Worm (Caenorhabditis elegans) whole organism, late embryonic: ENCODE data around the gene irld-67.

Source experiments
- C08G9.2 ChIP-seq: sonication (generic microtip); optimal IDR thresholded peaks from 2 replicates; lab custom pipeline; 2016; ENCODE audit warnings: mild to moderate bottlenecking, missing genetic modification characterization, moderate library complexity, missing compliant biosample characterization
- C38D4.7 ChIP-seq: fragments of 200-800 bp; sonication (Bioruptor generic); optimal IDR thresholded peaks from 2 replicates; lab custom pipeline; 2018; ENCODE audit warnings: mild to moderate bottlenecking, missing genetic modification characterization, moderate library complexity, missing compliant biosample characterization
- F13H6.1 ChIP-seq: sonication (generic microtip); optimal IDR thresholded peaks from 2 replicates; lab custom pipeline; 2016; ENCODE audit warnings: missing genetic modification characterization, missing compliant biosample characterization
- K02D7.2 ChIP-seq: sonication (generic microtip); optimal IDR thresholded peaks from 2 replicates; lab custom pipeline; 2017; ENCODE audit warnings: mild to moderate bottlenecking, missing genetic modification characterization, missing compliant biosample characterization
- K09A11.1 ChIP-seq: sonication (generic microtip); optimal IDR thresholded peaks from 2 replicates; lab custom pipeline; 2017; ENCODE audit warnings: antibody characterized with exemption, mild to moderate bottlenecking, missing genetic modification characterization, missing compliant biosample characterization; ENCODE audit not compliant: insufficient read depth
- T23F11.4 ChIP-seq: fragments of 200-800 bp; sonication (Bioruptor generic); optimal IDR thresholded peaks from 2 replicates; lab custom pipeline; 2018; ENCODE audit warnings: mild to moderate bottlenecking, missing genetic modification characterization, missing compliant biosample characterization
- ama-1 ChIP-seq: fragments of 150-350 bp; optimal IDR thresholded peaks from 2 replicates; lab custom pipeline; 2014
- ceh-19 ChIP-seq: fragments of 200-800 bp; sonication (Bioruptor generic); optimal IDR thresholded peaks from 2 replicates; lab custom pipeline; 2018; ENCODE audit warnings: mild to moderate bottlenecking, missing genetic modification characterization, missing compliant biosample characterization
- ceh-2 ChIP-seq: sonication (generic microtip); optimal IDR thresholded peaks from 2 replicates; lab custom pipeline; 2016; ENCODE audit warnings: missing genotype, missing genetic modification characterization, missing compliant biosample characterization
- ceh-22 ChIP-seq: sonication (generic microtip); optimal IDR thresholded peaks from 2 replicates; lab custom pipeline; 2017; ENCODE audit warnings: missing biosample characterization, missing genetic modification characterization
- ceh-24 ChIP-seq: sonication (generic microtip); optimal IDR thresholded peaks from 2 replicates; lab custom pipeline; 2016; ENCODE audit warnings: mild to moderate bottlenecking, missing genetic modification characterization, missing compliant biosample characterization
- ceh-31 ChIP-seq: sonication (generic microtip); optimal IDR thresholded peaks from 2 replicates; lab custom pipeline; 2016; ENCODE audit warnings: missing genetic modification characterization, missing compliant biosample characterization
- ceh-34 ChIP-seq: sonication (generic microtip); optimal IDR thresholded peaks from 2 replicates; lab custom pipeline; 2016; ENCODE audit warnings: mild to moderate bottlenecking, missing genetic modification characterization, missing compliant biosample characterization
- ceh-45 ChIP-seq: fragments of 200-800 bp; sonication (Bioruptor generic); IDR thresholded peaks from 2 replicates; pipeline ENCODE4 v1.3.6; 2022; ENCODE audit warnings: missing genetic modification reagents, missing genetic modification characterization, missing compliant biosample characterization
- ceh-48 ChIP-seq: sonication (generic microtip); optimal IDR thresholded peaks from 2 replicates; lab custom pipeline; 2016; ENCODE audit warnings: missing genetic modification characterization, inconsistent platforms, missing compliant biosample characterization
- ceh-6 ChIP-seq: fragments of 200-800 bp; sonication (Bioruptor generic); optimal IDR thresholded peaks from 2 replicates; lab custom pipeline; 2018; ENCODE audit warnings: mild to moderate bottlenecking, missing genetic modification characterization, missing compliant biosample characterization
- dve-1 ChIP-seq: sonication (generic microtip); optimal IDR thresholded peaks from 2 replicates; lab custom pipeline; 2017; ENCODE audit warnings: antibody characterized with exemption, mild to moderate bottlenecking, missing genetic modification characterization, missing compliant biosample characterization
- elt-2 ChIP-seq: sonication (generic microtip); optimal IDR thresholded peaks from 2 replicates; lab custom pipeline; 2016; ENCODE audit warnings: missing genetic modification reagents, missing genetic modification characterization, missing compliant biosample characterization
- ets-4 ChIP-seq: sonication (generic microtip); optimal IDR thresholded peaks from 2 replicates; lab custom pipeline; 2016; ENCODE audit warnings: missing genetic modification characterization, missing compliant biosample characterization
- eyg-1 ChIP-seq: sonication (generic microtip); optimal IDR thresholded peaks from 2 replicates; lab custom pipeline; 2016; ENCODE audit warnings: missing genotype, missing genetic modification characterization, missing compliant biosample characterization
- fkh-6 ChIP-seq: sonication (generic microtip); optimal IDR thresholded peaks from 2 replicates; lab custom pipeline; 2016; ENCODE audit warnings: missing genetic modification characterization, missing compliant biosample characterization
- gmeb-2 ChIP-seq: sonication (generic microtip); optimal IDR thresholded peaks from 2 replicates; lab custom pipeline; 2016; ENCODE audit warnings: missing genetic modification characterization, inconsistent platforms, missing compliant biosample characterization
- hlh-13 ChIP-seq: fragments of 200-800 bp; sonication (Bioruptor generic); optimal IDR thresholded peaks from 2 replicates; lab custom pipeline; 2018; ENCODE audit warnings: mild to moderate bottlenecking, missing genetic modification characterization, missing compliant biosample characterization
- hlh-15 ChIP-seq: sonication (generic microtip); optimal IDR thresholded peaks from 2 replicates; lab custom pipeline; 2016; ENCODE audit warnings: missing genetic modification characterization, missing compliant biosample characterization
- hlh-30 ChIP-seq: sonication (generic microtip); optimal IDR thresholded peaks from 2 replicates; lab custom pipeline; 2017; ENCODE audit warnings: antibody characterized with exemption, missing genetic modification characterization, missing compliant biosample characterization; ENCODE audit not compliant: insufficient read depth
- hlh-8 ChIP-seq: sonication (generic microtip); optimal IDR thresholded peaks from 2 replicates; lab custom pipeline; 2016; ENCODE audit warnings: missing genotype, missing genetic modification characterization, missing compliant biosample characterization
- lin-11 ChIP-seq: fragments of 200-800 bp; sonication (Bioruptor generic); optimal IDR thresholded peaks from 2 replicates; lab custom pipeline; 2018; ENCODE audit warnings: mild to moderate bottlenecking, missing genetic modification characterization, missing compliant biosample characterization
- madf-2 ChIP-seq: sonication (generic microtip); optimal IDR thresholded peaks from 2 replicates; lab custom pipeline; 2017; ENCODE audit warnings: missing genetic modification characterization, missing compliant biosample characterization
- mec-3 ChIP-seq: sonication (generic microtip); optimal IDR thresholded peaks from 2 replicates; lab custom pipeline; 2016; ENCODE audit warnings: borderline replicate concordance, missing genetic modification characterization, missing compliant biosample characterization
- nhr-232 ChIP-seq: sonication (generic microtip); optimal IDR thresholded peaks from 2 replicates; lab custom pipeline; 2016; ENCODE audit warnings: missing genetic modification characterization, missing compliant biosample characterization
- npax-4 ChIP-seq: sonication (generic microtip); optimal IDR thresholded peaks from 2 replicates; lab custom pipeline; 2016; ENCODE audit warnings: missing genetic modification characterization, missing compliant biosample characterization
- pag-3 ChIP-seq: sonication (generic microtip); optimal IDR thresholded peaks from 2 replicates; lab custom pipeline; 2016; ENCODE audit warnings: missing compliant biosample characterization, missing genetic modification characterization, borderline replicate concordance
- pat-9 ChIP-seq: fragments of 200-800 bp; sonication (Bioruptor generic); optimal IDR thresholded peaks from 2 replicates; lab custom pipeline; 2018; ENCODE audit warnings: mild to moderate bottlenecking, missing genetic modification characterization, moderate library complexity, missing compliant biosample characterization
- pax-1 ChIP-seq: fragments of 150-350 bp; optimal IDR thresholded peaks from 2 replicates; lab custom pipeline; 2014; ENCODE audit warnings: missing biosample characterization, missing genetic modification characterization
- pha-2 ChIP-seq: sonication (generic microtip); optimal IDR thresholded peaks from 2 replicates; lab custom pipeline; 2017; ENCODE audit warnings: mild to moderate bottlenecking, missing genetic modification characterization, missing compliant biosample characterization
- pha-4 ChIP-seq: fragments of 150-350 bp; optimal IDR thresholded peaks from 2 replicates; lab custom pipeline; 2018; ENCODE audit warnings: missing biosample characterization, missing genetic modification reagents, missing genetic modification characterization
- pqm-1 ChIP-seq: sonication (generic microtip); optimal IDR thresholded peaks from 2 replicates; lab custom pipeline; 2016; ENCODE audit warnings: missing genetic modification characterization, missing compliant biosample characterization
- pros-1 ChIP-seq: fragments of 150-350 bp; optimal IDR thresholded peaks from 2 replicates; lab custom pipeline; 2014; ENCODE audit warnings: missing biosample characterization, missing genetic modification reagents, missing genetic modification characterization
- ref-2 ChIP-seq: sonication (generic microtip); optimal IDR thresholded peaks from 2 replicates; lab custom pipeline; 2016; ENCODE audit warnings: missing genetic modification characterization, missing compliant biosample characterization
- sox-2 ChIP-seq: fragments of 200-800 bp; sonication (Bioruptor generic); IDR thresholded peaks from 2 replicates; pipeline ENCODE4 v1.3.6; 2022; ENCODE audit warnings: missing genetic modification reagents, missing genetic modification characterization, missing compliant biosample characterization
- sox-4 ChIP-seq: sonication (generic microtip); optimal IDR thresholded peaks from 2 replicates; lab custom pipeline; 2017; ENCODE audit warnings: mild to moderate bottlenecking, missing genetic modification characterization, inconsistent platforms, missing compliant biosample characterization
- syd-9 ChIP-seq: sonication (generic microtip); optimal IDR thresholded peaks from 2 replicates; lab custom pipeline; 2016; ENCODE audit warnings: mild to moderate bottlenecking, missing genetic modification characterization, moderate library complexity, missing compliant biosample characterization
- tbx-2 ChIP-seq: sonication (generic microtip); optimal IDR thresholded peaks from 2 replicates; lab custom pipeline; 2016; ENCODE audit warnings: missing genetic modification characterization, missing compliant biosample characterization
- unc-55 ChIP-seq: sonication (generic microtip); optimal IDR thresholded peaks from 2 replicates; lab custom pipeline; 2017; ENCODE audit warnings: missing biosample characterization, missing genetic modification reagents, missing genetic modification characterization
- unc-86 ChIP-seq: sonication (generic microtip); optimal IDR thresholded peaks from 2 replicates; lab custom pipeline; 2016; ENCODE audit warnings: missing genetic modification characterization, missing compliant biosample characterization
- zip-5 ChIP-seq: sonication (generic microtip); optimal IDR thresholded peaks from 2 replicates; lab custom pipeline; 2016; ENCODE audit warnings: missing genetic modification characterization, missing compliant biosample characterization
- ztf-16 ChIP-seq: sonication (generic microtip); optimal IDR thresholded peaks from 2 replicates; lab custom pipeline; 2017; ENCODE audit warnings: missing genetic modification characterization, missing compliant biosample characterization

Gene irld-67

DNA sequence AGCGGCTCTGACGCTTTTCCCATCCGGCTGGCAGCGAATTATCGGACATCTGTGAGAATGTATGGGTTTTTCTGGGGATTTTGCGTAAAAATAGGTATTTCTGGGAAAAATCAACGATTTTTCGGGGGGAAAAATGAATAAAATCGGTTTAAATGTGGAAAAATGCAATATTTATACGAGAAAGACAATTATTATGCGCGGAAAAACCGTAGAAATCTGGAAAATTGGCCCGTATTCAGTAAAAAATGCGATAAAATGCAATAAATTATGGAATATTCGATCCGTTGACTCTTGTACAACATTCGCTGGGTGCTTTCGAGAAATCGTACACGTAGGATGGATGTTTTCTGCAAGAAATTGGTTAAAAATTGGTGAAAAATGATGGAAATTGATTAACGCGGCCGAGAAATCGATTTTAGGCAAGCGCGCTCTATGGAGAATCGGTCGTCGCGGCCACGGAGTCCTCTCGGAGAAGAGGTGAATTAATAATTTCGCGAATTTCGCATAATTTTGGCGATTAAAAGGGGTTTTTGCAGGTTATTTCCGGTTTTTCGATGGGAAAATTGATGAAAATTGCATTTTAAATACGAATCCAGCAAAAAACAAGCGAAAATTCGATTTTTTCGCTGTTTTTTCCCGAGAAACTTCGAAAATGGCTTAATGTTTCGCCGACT is 45.2 kb downstream of the irld-67 start, which contains the start of gene pinn-1 (continued):
- no peak for TF ChIP-seq ceh-24
- no peak for TF ChIP-seq hlh-30 (tag; lab: Kevin White, UChicago)
- TF ChIP-seq unc-55, result peak; percentile 19
- peak; percentile 53 for TF ChIP-seq ztf-16
- peak; percentile 79 for TF ChIP-seq hlh-8 (tag; lab: Kevin White, UChicago)
- TF ChIP-seq lin-11 (tag; lab: Kevin White, UChicago), result no peak
- peak; percentile 99 for TF ChIP-seq ceh-31
- TF ChIP-seq tbx-2, result peak; percentile 86
- no peak for TF ChIP-seq pax-1 (tag; lab: Kevin White, UChicago)
- no peak for TF ChIP-seq sox-4
- no peak for TF ChIP-seq gmeb-2
- peak; percentile 57 for TF ChIP-seq elt-2 (tag; lab: Kevin White, UChicago)
- TF ChIP-seq pha-4 (tag; lab: Kevin White, UChicago), result no peak
- TF ChIP-seq K09A11.1 (tag; lab: Kevin White, UChicago), result no peak
- TF ChIP-seq dve-1, result no peak
- no peak for TF ChIP-seq C38D4.7 (GFP tag; lab: Kevin White, UChicago)
- no peak for TF ChIP-seq fkh-6 (tag; lab: Kevin White, UChicago)
- peak; percentile 98 for TF ChIP-seq ets-4 (tag; lab: Kevin White, UChicago)
- no peak for TF ChIP-seq pat-9 (tag; lab: Kevin White, UChicago)
- TF ChIP-seq zip-5, result peak; percentile 76
- TF ChIP-seq nhr-232 (tag; lab: Kevin White, UChicago), result no peak
- peak; percentile 68 for TF ChIP-seq mec-3 (tag; lab: Kevin White, UChicago)
- no peak for TF ChIP-seq sox-2 (GFP tag; lab: Robert Waterston, UW)
- TF ChIP-seq ceh-6 (GFP tag; lab: Kevin White, UChicago), result no peak
- no peak for TF ChIP-seq ceh-22 (tag; lab: Kevin White, UChicago)
- TF ChIP-seq pag-3 (tag; lab: Kevin White, UChicago), result no peak
- TF ChIP-seq npax-4 (tag; lab: Kevin White, UChicago), result no peak
- no peak for TF ChIP-seq ama-1
- no peak for TF ChIP-seq hlh-13 (GFP tag; lab: Kevin White, UChicago)
- TF ChIP-seq ceh-45 (GFP tag; lab: Robert Waterston, UW), result no peak
- peak; percentile 96 for TF ChIP-seq ceh-2 (tag; lab: Kevin White, UChicago)
- TF ChIP-seq ceh-34, result peak; percentile 46
- TF ChIP-seq pha-2 (tag; lab: Kevin White, UChicago), result no peak
- TF ChIP-seq hlh-15 (tag; lab: Kevin White, UChicago), result no peak
- TF ChIP-seq pros-1 (tag; lab: Kevin White, UChicago), result peak; percentile 45
- TF ChIP-seq K02D7.2 (tag; lab: Kevin White, UChicago), result no peak
- peak; percentile 53 for TF ChIP-seq madf-2 (tag; lab: Kevin White, UChicago)
- TF ChIP-seq C08G9.2 (tag; lab: Kevin White, UChicago), result peak; percentile 99
- TF ChIP-seq F13H6.1 (tag; lab: Kevin White, UChicago), result peak; percentile 56
- peak; percentile 72 for TF ChIP-seq ref-2 (tag; lab: Kevin White, UChicago)
- no peak for TF ChIP-seq pqm-1 (tag; lab: Kevin White, UChicago)
- TF ChIP-seq eyg-1 (tag; lab: Kevin White, UChicago), result peak; percentile 47
- peak; percentile 13 for TF ChIP-seq unc-86
- TF ChIP-seq ceh-19, result no peak
- no peak for TF ChIP-seq syd-9
- TF ChIP-seq T23F11.4 (GFP tag; lab: Kevin White, UChicago), result no peak
- peak; percentile 91 for TF ChIP-seq ceh-48 (tag; lab: Kevin White, UChicago)
